Fruit fly (Drosophila melanogaster) S2 (cell line): Measurements from ENCODE around the gene dlt.

Experiments
- CG8478 ChIP-seq: fragments of >200 bp; optimal IDR thresholded peaks from 2 replicates; lab custom pipeline; 2018
- CTCF ChIP-seq, 2 experiments: fragments of >200 bp; optimal IDR thresholded peaks; 2 replicates each; lab custom pipeline; 2018

DNA sequence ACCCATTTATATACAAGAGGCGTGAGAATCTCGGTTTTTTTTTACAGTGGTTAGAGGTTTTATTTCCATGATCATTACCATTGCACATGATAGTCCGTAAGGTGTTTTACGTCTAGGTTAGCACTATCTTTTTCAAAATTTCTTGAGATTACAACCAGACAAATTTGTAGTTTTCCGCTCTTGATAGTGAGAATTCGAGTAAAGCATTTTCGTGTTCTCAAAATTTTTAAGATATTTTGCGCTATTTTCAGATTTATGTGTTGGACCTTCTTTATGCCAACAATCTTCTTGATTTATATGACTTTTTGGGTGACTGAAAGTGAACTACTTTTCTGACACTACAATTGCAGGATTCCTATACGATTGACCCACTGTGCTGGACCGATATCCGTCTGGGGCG, 54.0 kb downstream of the dlt start:
- TF ChIP-seq CTCF (optimal IDR thresholded peaks at IDR 0.05; lab: Kevin White, UChicago) (no peak), CG8478 (lab: Kevin White, UChicago) (no peak)
